Fruit fly (Drosophila melanogaster) whole organism, embryonic: ENCODE measurements around the gene CG43248.
A peak's percentile ranks its signal among the peaks of the same experiment; 100 is the strongest.

ENCODE experiments used
- Adf1 ChIP-seq: fragments of 200-800 bp; sonication (Bioruptor generic); IDR thresholded peaks from 2 replicates; pipeline ENCODE4 v1.3.6; 2022; ENCODE audit warnings: missing biosample characterization, missing genetic modification characterization
- Blimp-1 ChIP-seq: fragments of 200-800 bp; sonication (Bioruptor generic); optimal IDR thresholded peaks from 3 replicates; lab custom pipeline; 2018; ENCODE audit warnings: missing biosample characterization, missing genetic modification characterization, mild to moderate bottlenecking, moderate library complexity, missing genetic modification reagents
- CG10267 ChIP-seq: fragments of 200-800 bp; sonication (Bioruptor generic); optimal IDR thresholded peaks from 2 replicates; lab custom pipeline; 2018; ENCODE audit warnings: missing biosample characterization, mild to moderate bottlenecking, missing genetic modification characterization, moderate library complexity
- CG10565 ChIP-seq: fragments of 200-800 bp; sonication (Bioruptor generic); optimal IDR thresholded peaks from 3 replicates; lab custom pipeline; 2016; ENCODE audit warnings: missing biosample characterization, mild to moderate bottlenecking, missing genetic modification characterization
- CG11398 ChIP-seq: fragments of 200-800 bp; sonication (Bioruptor generic); optimal IDR thresholded peaks from 2 replicates; lab custom pipeline; 2016; ENCODE audit warnings: missing biosample characterization, missing genetic modification characterization
- CG11456 ChIP-seq: fragments of 200-800 bp; sonication (Bioruptor generic); IDR thresholded peaks from 3 replicates; pipeline ENCODE4 v1.3.6; 2022; ENCODE audit warnings: missing biosample characterization, missing genetic modification characterization
- CG12769 ChIP-seq: fragments of 200-800 bp; sonication (Bioruptor generic); optimal IDR thresholded peaks from 2 replicates; lab custom pipeline; 2019; ENCODE audit warnings: missing biosample characterization, mild to moderate bottlenecking, missing genetic modification characterization, moderate library complexity
- CG13624 ChIP-seq: fragments of 200-800 bp; sonication (Bioruptor generic); optimal IDR thresholded peaks from 2 replicates; lab custom pipeline; 2016; ENCODE audit warnings: missing biosample characterization, missing genetic modification characterization
- CG15073 ChIP-seq: fragments of 200-800 bp; sonication (Bioruptor generic); optimal IDR thresholded peaks from 2 replicates; lab custom pipeline; 2016; ENCODE audit warnings: missing biosample characterization, missing genetic modification characterization
- CG1647 ChIP-seq: fragments of 200-800 bp; sonication (Bioruptor generic); optimal IDR thresholded peaks from 3 replicates; lab custom pipeline; 2016; ENCODE audit warnings: missing biosample characterization, missing genetic modification characterization
- CG18764 ChIP-seq: fragments of 200-800 bp; sonication (Bioruptor generic); optimal IDR thresholded peaks from 3 replicates; lab custom pipeline; 2016; ENCODE audit warnings: missing biosample characterization, missing genetic modification characterization
- CG3163 ChIP-seq: fragments of 200-800 bp; sonication (Bioruptor generic); optimal IDR thresholded peaks from 3 replicates; lab custom pipeline; 2016; ENCODE audit warnings: missing biosample characterization, missing genetic modification characterization
- CG34224 ChIP-seq: fragments of 200-800 bp; sonication (Bioruptor generic); IDR thresholded peaks from 3 replicates; pipeline ENCODE4 v1.3.6; 2022; ENCODE audit warnings: missing biosample characterization, missing genetic modification characterization; ENCODE audit not compliant: partially characterized antibody
- CG4617 ChIP-seq: fragments of 200-800 bp; sonication (Bioruptor generic); optimal IDR thresholded peaks from 3 replicates; lab custom pipeline; 2016; ENCODE audit warnings: missing biosample characterization, missing genetic modification characterization, borderline replicate concordance
- CG7839 ChIP-seq: fragments of 200-800 bp; sonication (Bioruptor generic); optimal IDR thresholded peaks from 3 replicates; lab custom pipeline; 2018; ENCODE audit warnings: missing biosample characterization, mild to moderate bottlenecking, missing genetic modification characterization, moderate library complexity
- CG8089 ChIP-seq: fragments of 200-800 bp; sonication (Bioruptor generic); optimal IDR thresholded peaks from 3 replicates; lab custom pipeline; 2016; ENCODE audit warnings: missing biosample characterization, missing genetic modification characterization
- CG8359 ChIP-seq: fragments of 200-800 bp; sonication (Bioruptor generic); optimal IDR thresholded peaks from 2 replicates; lab custom pipeline; 2017; ENCODE audit warnings: missing biosample characterization, mild to moderate bottlenecking, missing genetic modification characterization, borderline replicate concordance
- CG8924 ChIP-seq: fragments of 200-800 bp; optimal IDR thresholded peaks from 3 replicates; lab custom pipeline; 2019; ENCODE audit warnings: missing biosample characterization, mild to moderate bottlenecking, missing genetic modification characterization, moderate library complexity
- CTCF ChIP-seq: fragments of 200-800 bp; sonication (Bioruptor generic); optimal IDR thresholded peaks from 2 replicates; lab custom pipeline; 2017; ENCODE audit warnings: missing biosample characterization, mild to moderate bottlenecking, missing genetic modification characterization, moderate library complexity
- Doc3 ChIP-seq: fragments of 200-800 bp; sonication (Bioruptor generic); IDR thresholded peaks from 3 replicates; pipeline ENCODE4 v1.3.6; 2022; ENCODE audit warnings: missing biosample characterization, missing genetic modification characterization; ENCODE audit not compliant: partially characterized antibody
- Drgx ChIP-seq: fragments of 200-800 bp; sonication (Bioruptor generic); IDR thresholded peaks from 2 replicates; pipeline ENCODE4 v1.3.6; 2022; ENCODE audit warnings: missing biosample characterization, missing genetic modification characterization
- HLH4C ChIP-seq: fragments of 200-800 bp; sonication (Bioruptor generic); IDR thresholded peaks from 3 replicates; pipeline ENCODE4 v1.3.6; 2022; ENCODE audit warnings: missing biosample characterization, missing genetic modification characterization; ENCODE audit not compliant: partially characterized antibody
- Hand ChIP-seq: fragments of 200-800 bp; sonication (Bioruptor generic); optimal IDR thresholded peaks from 2 replicates; lab custom pipeline; 2017; ENCODE audit warnings: mild to moderate bottlenecking, missing biosample characterization, missing genetic modification reagents, missing genetic modification characterization
- Hr51 ChIP-seq, 2 experiments: fragments of 200-800 bp; sonication (Bioruptor generic); optimal IDR thresholded peaks; 2 replicates in 1 of 2; 3 replicates in 1 of 2; lab custom pipeline; 2016 to 2018; ENCODE audit warnings: missing biosample characterization in 2 of 2, missing genetic modification characterization in 2 of 2, mild to moderate bottlenecking in 1 of 2, moderate library complexity in 1 of 2
- Hsf ChIP-seq: fragments of 200-800 bp; sonication (Bioruptor generic); optimal IDR thresholded peaks from 3 replicates; lab custom pipeline; 2016; ENCODE audit warnings: missing biosample characterization, missing genetic modification characterization
- Max ChIP-seq: fragments of 200-800 bp; sonication (Bioruptor generic); optimal IDR thresholded peaks from 2 replicates; lab custom pipeline; 2016; ENCODE audit warnings: missing biosample characterization, mild to moderate bottlenecking, missing genetic modification characterization
- Myb ChIP-seq: fragments of 200-800 bp; sonication (Bioruptor generic); optimal IDR thresholded peaks from 2 replicates; lab custom pipeline; 2016; ENCODE audit warnings: missing biosample characterization, missing genetic modification characterization
- Nf-YB ChIP-seq: fragments of 200-800 bp; sonication (Bioruptor generic); optimal IDR thresholded peaks from 3 replicates; lab custom pipeline; 2019; ENCODE audit warnings: missing biosample characterization, mild to moderate bottlenecking, missing genetic modification characterization, moderate library complexity
- Poxn ChIP-seq: fragments of 200-800 bp; sonication (Bioruptor generic); IDR thresholded peaks from 2 replicates; pipeline ENCODE4 v1.3.6; 2022; ENCODE audit warnings: missing biosample characterization, missing genetic modification characterization
- Spps ChIP-seq: fragments of 200-800 bp; sonication (Bioruptor generic); optimal IDR thresholded peaks from 2 replicates; lab custom pipeline; 2018; ENCODE audit warnings: missing biosample characterization, mild to moderate bottlenecking, missing genetic modification characterization
- ab ChIP-seq: fragments of 200-800 bp; sonication (Bioruptor generic); optimal IDR thresholded peaks from 2 replicates; lab custom pipeline; 2016; ENCODE audit warnings: missing biosample characterization, missing genetic modification characterization
- aop ChIP-seq: fragments of 200-800 bp; sonication (Bioruptor generic); IDR thresholded peaks from 2 replicates; pipeline ENCODE4 v1.3.6; 2022; ENCODE audit warnings: missing biosample characterization, missing genetic modification characterization
- cas ChIP-seq: fragments of 200-800 bp; sonication (Bioruptor generic); IDR thresholded peaks from 2 replicates; pipeline ENCODE4 v1.3.6; 2022; ENCODE audit warnings: missing biosample characterization, missing genetic modification characterization
- cato ChIP-seq: fragments of 200-800 bp; sonication (Bioruptor generic); optimal IDR thresholded peaks from 2 replicates; lab custom pipeline; 2016; ENCODE audit warnings: missing biosample characterization, missing genetic modification characterization, borderline replicate concordance
- cg ChIP-seq: fragments of 200-800 bp; sonication (Bioruptor generic); optimal IDR thresholded peaks from 3 replicates; lab custom pipeline; 2019; ENCODE audit warnings: missing biosample characterization, mild to moderate bottlenecking, missing genetic modification characterization, moderate library complexity
- croc ChIP-seq: fragments of 200-800 bp; sonication (Bioruptor generic); conservative IDR thresholded peaks from 3 replicates; pipeline ENCODE4 v1.3.6; 2022; ENCODE audit warnings: missing biosample characterization, missing genetic modification characterization
- dmrt99B ChIP-seq: fragments of 200-800 bp; sonication (Bioruptor generic); optimal IDR thresholded peaks from 2 replicates; lab custom pipeline; 2018; ENCODE audit warnings: missing biosample characterization, mild to moderate bottlenecking, missing genetic modification characterization, moderate library complexity
- eyg ChIP-seq: fragments of 200-800 bp; sonication (Bioruptor generic); optimal IDR thresholded peaks from 3 replicates; lab custom pipeline; 2016; ENCODE audit warnings: missing biosample characterization, missing genetic modification characterization
- gcm2 ChIP-seq: fragments of 200-800 bp; sonication (Bioruptor generic); optimal IDR thresholded peaks from 2 replicates; lab custom pipeline; 2016; ENCODE audit warnings: missing biosample characterization, missing genetic modification characterization
- gsb ChIP-seq: fragments of 200-800 bp; sonication (Bioruptor generic); IDR thresholded peaks from 2 replicates; pipeline ENCODE4 v1.3.6; 2022; ENCODE audit warnings: missing biosample characterization, missing genetic modification characterization
- gsb-n ChIP-seq: fragments of 200-800 bp; sonication (Bioruptor generic); optimal IDR thresholded peaks from 3 replicates; lab custom pipeline; 2018; ENCODE audit warnings: missing biosample characterization, mild to moderate bottlenecking, missing genetic modification characterization
- insv ChIP-seq, 2 experiments: fragments of 200-800 bp; sonication (Bioruptor generic); optimal IDR thresholded peaks; 3 replicates each; lab custom pipeline; 2016 to 2018; ENCODE audit warnings: missing biosample characterization in 2 of 2, missing genetic modification characterization in 2 of 2
- jumu ChIP-seq: fragments of 200-800 bp; sonication (Bioruptor generic); optimal IDR thresholded peaks from 3 replicates; lab custom pipeline; 2016; ENCODE audit warnings: missing biosample characterization, missing genetic modification characterization
- nau ChIP-seq: fragments of 200-800 bp; sonication (Bioruptor generic); optimal IDR thresholded peaks from 3 replicates; lab custom pipeline; 2017; ENCODE audit warnings: missing biosample characterization, mild to moderate bottlenecking, missing genetic modification characterization, missing genetic modification reagents
- nerfin-1 ChIP-seq: fragments of 200-800 bp; sonication (Bioruptor generic); optimal IDR thresholded peaks from 3 replicates; lab custom pipeline; 2019; ENCODE audit warnings: missing biosample characterization, mild to moderate bottlenecking, missing genetic modification characterization, moderate library complexity
- pb ChIP-seq: fragments of 200-800 bp; sonication (Bioruptor generic); optimal IDR thresholded peaks from 3 replicates; lab custom pipeline; 2016; ENCODE audit warnings: missing biosample characterization, missing genetic modification characterization
- pum ChIP-seq: fragments of 200-800 bp; sonication (Bioruptor generic); optimal IDR thresholded peaks from 2 replicates; lab custom pipeline; 2016; ENCODE audit warnings: missing biosample characterization, missing genetic modification characterization
- sim ChIP-seq: fragments of 200-800 bp; sonication (Bioruptor generic); IDR thresholded peaks from 2 replicates; pipeline ENCODE4 v1.3.6; 2022; ENCODE audit warnings: missing biosample characterization, missing genetic modification characterization
- so ChIP-seq: fragments of 200-800 bp; sonication (Bioruptor generic); IDR thresholded peaks from 3 replicates; pipeline ENCODE4 v1.3.6; 2022; ENCODE audit warnings: missing biosample characterization, missing genetic modification characterization
- tgo ChIP-seq: fragments of 200-800 bp; sonication (Bioruptor generic); IDR thresholded peaks from 3 replicates; pipeline ENCODE4 v1.3.6; 2022; ENCODE audit warnings: missing biosample characterization, missing genetic modification characterization
- vvl ChIP-seq: fragments of 200-800 bp; sonication (Bioruptor generic); IDR thresholded peaks from 2 replicates; pipeline ENCODE4 v1.3.6; 2022; ENCODE audit warnings: missing biosample characterization, missing genetic modification characterization
- z ChIP-seq: fragments of 200-800 bp; sonication (Bioruptor generic); IDR thresholded peaks from 3 replicates; pipeline ENCODE4 v1.3.6; 2022; ENCODE audit warnings: missing biosample characterization, missing genetic modification characterization

Gene CG43248

dm6 chr3L:15523806-15524346 is 7.4 kb downstream of the CG43248 start, which contains the start of gene CG7945 (continued):
- TF ChIP-seq z (GFP tag; lab: Robert Waterston, UW) = no peak
- TF ChIP-seq Spps = no peak
- no peak for TF ChIP-seq CG7839
- TF ChIP-seq CG4617 (GFP tag; lab: Kevin White, UChicago) = peak; percentile 66
- no peak for TF ChIP-seq CG11456 (GFP tag; lab: Robert Waterston, UW)
- TF ChIP-seq Doc3 (GFP tag; lab: Robert Waterston, UW) = peak; percentile 48; the same call in 2 of the 3 replicates
- no peak for TF ChIP-seq CG11398 (GFP tag; lab: Kevin White, UChicago)
- TF ChIP-seq CG8359 (GFP tag; lab: Kevin White, UChicago) = no peak
- no peak for TF ChIP-seq Adf1 (GFP tag; lab: Robert Waterston, UW)
- no peak for TF ChIP-seq eyg (GFP tag; lab: Kevin White, UChicago)
- TF ChIP-seq Hsf = no peak
- TF ChIP-seq dmrt99B = no peak
- no peak for TF ChIP-seq CTCF (GFP tag; lab: Kevin White, UChicago)
- TF ChIP-seq cato = no peak
- peak; percentile 72 for TF ChIP-seq CG34224 (GFP tag; lab: Robert Waterston, UW)
- TF ChIP-seq Hr51 (GFP tag; optimal IDR thresholded peaks at IDR 0.05; lab: Kevin White, UChicago) = no peak
- peak; percentile 70 for TF ChIP-seq gsb-n (tag; lab: Kevin White, UChicago)
- no peak for TF ChIP-seq CG13624 (GFP tag; lab: Kevin White, UChicago)
- no peak for TF ChIP-seq pb (GFP tag; lab: Kevin White, UChicago)
- TF ChIP-seq Drgx = no peak
- TF ChIP-seq vvl (GFP tag; lab: Robert Waterston, UW) = no peak
- TF ChIP-seq insv (GFP tag; optimal IDR thresholded peaks at IDR 0.05; lab: Kevin White, UChicago) = no peak
- TF ChIP-seq CG12769 (tag; lab: Kevin White, UChicago) = no peak
- no peak for TF ChIP-seq Nf-YB (GFP tag; lab: Kevin White, UChicago)
- TF ChIP-seq pum (GFP tag; lab: Kevin White, UChicago) = no peak
- no peak for TF ChIP-seq CG18764
- peak; percentile 35 for TF ChIP-seq CG8924 (tag; lab: Kevin White, UChicago)
- TF ChIP-seq nau = no peak
- TF ChIP-seq jumu = no peak
- no peak for TF ChIP-seq CG8089 (GFP tag; lab: Kevin White, UChicago)
- no peak for TF ChIP-seq Blimp-1 (GFP tag; lab: Kevin White, UChicago)
- no peak for TF ChIP-seq nerfin-1 (tag; lab: Kevin White, UChicago)
- no peak for TF ChIP-seq aop (GFP tag; lab: Robert Waterston, UW)
- TF ChIP-seq CG15073 (GFP tag; lab: Kevin White, UChicago) = no peak
- no peak for TF ChIP-seq gsb (GFP tag; lab: Robert Waterston, UW)
- TF ChIP-seq CG10565 = no peak
- no peak for TF ChIP-seq so (GFP tag; lab: Robert Waterston, UW)
- TF ChIP-seq ab (GFP tag; lab: Kevin White, UChicago) = no peak
- no peak for TF ChIP-seq Max (GFP tag; lab: Kevin White, UChicago)
- TF ChIP-seq tgo (GFP tag; lab: Robert Waterston, UW) = no peak
- TF ChIP-seq gcm2 (GFP tag; lab: Kevin White, UChicago) = no peak
- no peak for TF ChIP-seq Myb (GFP tag; lab: Kevin White, UChicago)
- peak; percentile 44 for TF ChIP-seq CG10267 (tag; lab: Kevin White, UChicago)
- no peak for TF ChIP-seq CG3163 (GFP tag; lab: Kevin White, UChicago)
- no peak for TF ChIP-seq cg (GFP tag; lab: Kevin White, UChicago)
- peak; percentile 78 for TF ChIP-seq HLH4C (GFP tag; lab: Robert Waterston, UW)
- no peak for TF ChIP-seq CG1647
- TF ChIP-seq sim (GFP tag; lab: Robert Waterston, UW) = no peak
- TF ChIP-seq Hand = no peak
- no peak for TF ChIP-seq Poxn (GFP tag; lab: Robert Waterston, UW)
- no peak for TF ChIP-seq cas
- TF ChIP-seq croc = no peak
